Worm (Caenorhabditis elegans): ENCODE measurements around the gene sri-37.
A peak's percentile ranks its signal among the peaks of the same experiment; 100 is the strongest.

Gene sri-37

DNA sequence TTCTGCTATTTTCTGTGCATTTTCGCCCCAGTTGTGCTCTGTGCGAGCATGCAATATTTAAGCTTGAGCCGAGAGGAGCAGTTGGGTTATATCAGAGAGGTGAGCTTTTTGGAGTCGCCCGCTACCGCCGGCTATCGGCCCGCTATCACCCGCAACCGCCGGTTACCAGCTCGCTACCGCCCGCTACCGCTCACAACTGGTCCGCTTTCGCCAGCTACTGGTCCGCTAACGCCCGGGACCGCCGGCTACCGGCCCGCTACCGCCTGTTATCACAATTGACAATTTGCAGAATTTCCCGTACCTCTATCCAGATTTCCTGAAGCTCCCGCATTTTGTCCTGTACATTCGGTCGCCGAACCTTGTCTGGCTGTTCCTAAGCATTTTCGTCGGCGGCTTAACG is 969 bp upstream of the sri-37 start:
- no peak for TF ChIP-seq hmbx-1 (tag; optimal IDR thresholded peaks at IDR 0.05)
- no peak for TF ChIP-seq scrt-1 (GFP tag; IDR thresholded peaks at IDR 0.05)
- no peak for TF ChIP-seq ceh-13 (GFP tag; optimal IDR thresholded peaks at IDR 0.05)
- TF ChIP-seq F13C5.2 (tag; optimal IDR thresholded peaks at IDR 0.05): no peak
- no peak for TF ChIP-seq sea-1 (GFP tag; conservative IDR thresholded peaks at IDR 0.05)
- no peak for TF ChIP-seq ceh-36 (tag; optimal IDR thresholded peaks at IDR 0.05)
- TF ChIP-seq tbx-11 (GFP tag; IDR thresholded peaks at IDR 0.05): no peak
- TF ChIP-seq ama-1 (optimal IDR thresholded peaks at IDR 0.05): no peak
- no peak for TF ChIP-seq pes-1 (GFP tag; IDR thresholded peaks at IDR 0.05)
- TF ChIP-seq B0310.2 (tag; optimal IDR thresholded peaks at IDR 0.05): no peak
- TF ChIP-seq hnd-1 (tag; optimal IDR thresholded peaks at IDR 0.05): no peak
- no peak for TF ChIP-seq tbx-37 (GFP tag; conservative IDR thresholded peaks at IDR 0.05)

DNA sequence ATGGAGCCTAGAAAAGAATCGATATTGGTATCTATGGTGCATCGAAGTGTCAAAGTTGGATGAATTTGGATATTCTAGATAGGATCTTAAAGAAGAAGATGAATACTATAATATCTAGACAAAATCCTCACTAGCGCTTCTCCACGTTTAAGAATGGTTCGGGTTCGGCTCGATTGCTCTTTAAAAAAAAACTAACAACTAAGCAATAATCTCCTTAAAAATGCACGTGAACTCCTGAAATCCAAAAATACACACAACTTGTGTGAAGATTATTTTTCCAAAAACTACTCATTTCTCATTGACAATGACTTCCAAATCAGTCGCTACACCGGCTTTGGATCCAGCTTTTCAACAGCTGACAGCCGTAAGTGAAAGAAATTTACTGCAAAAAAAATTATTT is 1.8 kb downstream of the sri-37 start, which contains the start of gene D2062.1:
Gene D2062.1, plus strand, starts transcription at position 301 of the 400 bp plus-strand sequence.
- no peak for TF ChIP-seq sea-1 (GFP tag; conservative IDR thresholded peaks at IDR 0.05)
- TF ChIP-seq flt-1 (GFP tag; IDR thresholded peaks at IDR 0.05): no peak
- no peak for TF ChIP-seq ets-7 (tag; optimal IDR thresholded peaks at IDR 0.05)
- no peak for TF ChIP-seq hmg-4 (GFP tag; optimal IDR thresholded peaks at IDR 0.05)
- no peak for TF ChIP-seq aly-1 (tag; optimal IDR thresholded peaks at IDR 0.05)
- TF ChIP-seq hmbx-1 (tag; optimal IDR thresholded peaks at IDR 0.05): no peak
- no peak for TF ChIP-seq tbx-37 (GFP tag; conservative IDR thresholded peaks at IDR 0.05)
- no peak for TF ChIP-seq ceh-36 (tag; optimal IDR thresholded peaks at IDR 0.05)
- no peak for TF ChIP-seq hnd-1 (tag; optimal IDR thresholded peaks at IDR 0.05)
- no peak for TF ChIP-seq B0310.2 (tag; optimal IDR thresholded peaks at IDR 0.05)
- no peak for TF ChIP-seq tbx-11 (GFP tag; IDR thresholded peaks at IDR 0.05)
- TF ChIP-seq tra-4 (tag; optimal IDR thresholded peaks at IDR 0.05): no peak
- no peak for TF ChIP-seq ceh-13 (GFP tag; optimal IDR thresholded peaks at IDR 0.05)

DNA sequence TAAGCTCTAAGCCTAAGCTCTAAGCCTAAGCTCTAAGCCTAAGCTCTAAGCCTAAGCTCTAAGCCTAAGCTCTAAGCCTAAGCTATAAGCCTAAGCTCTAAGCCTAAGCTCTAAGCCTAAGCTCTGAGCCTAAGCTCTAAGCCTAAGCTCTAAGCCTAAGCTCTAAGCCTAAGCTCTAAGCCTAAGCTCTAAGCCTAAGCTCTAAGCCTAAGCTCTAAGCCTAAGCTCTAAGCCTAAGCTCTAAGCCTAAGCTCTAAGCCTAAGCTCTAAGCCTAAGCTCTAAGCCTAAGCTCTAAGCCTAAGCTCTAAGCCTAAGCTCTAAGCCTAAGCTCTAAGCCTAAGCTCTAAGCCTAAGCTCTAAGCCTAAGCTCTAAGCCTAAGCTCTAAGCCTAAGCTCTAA is 2.8 kb downstream of the sri-37 start:
- peak; percentile 76 for TF ChIP-seq ceh-36 (tag; optimal IDR thresholded peaks at IDR 0.05)

DNA sequence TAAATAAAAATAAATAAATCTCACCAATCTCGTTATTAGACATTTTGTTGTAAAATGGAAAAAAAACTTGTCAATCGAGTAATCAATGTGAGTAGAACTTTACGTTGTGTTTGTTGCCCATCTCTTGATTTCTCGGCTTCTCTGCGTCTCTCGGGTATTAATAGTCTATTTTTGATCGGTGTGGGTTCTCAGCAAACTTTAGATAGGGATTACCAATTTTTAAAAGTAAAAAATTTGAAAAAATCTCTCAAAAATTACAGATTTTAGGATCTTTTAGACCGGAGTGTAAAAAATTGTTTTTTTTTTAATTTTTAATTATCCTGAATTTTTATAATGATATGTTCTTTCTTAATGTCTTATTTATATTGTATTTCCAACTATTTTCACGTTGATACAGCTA is 8.0 kb downstream of the sri-37 start, which contains the start of gene F22E5.21:
Gene F22E5.21, minus strand, starts transcription at position 101 of the 400 bp plus-strand sequence.
- no peak for TF ChIP-seq pes-1 (GFP tag; IDR thresholded peaks at IDR 0.05)
- no peak for TF ChIP-seq tra-4 (tag; optimal IDR thresholded peaks at IDR 0.05)
- no peak for TF ChIP-seq ceh-13 (GFP tag; optimal IDR thresholded peaks at IDR 0.05)
- no peak for TF ChIP-seq tbx-11 (GFP tag; IDR thresholded peaks at IDR 0.05)
- TF ChIP-seq F13C5.2 (tag; optimal IDR thresholded peaks at IDR 0.05): no peak
- no peak for TF ChIP-seq hmg-4 (GFP tag; optimal IDR thresholded peaks at IDR 0.05)
- no peak for TF ChIP-seq ceh-36 (tag; optimal IDR thresholded peaks at IDR 0.05)

DNA sequence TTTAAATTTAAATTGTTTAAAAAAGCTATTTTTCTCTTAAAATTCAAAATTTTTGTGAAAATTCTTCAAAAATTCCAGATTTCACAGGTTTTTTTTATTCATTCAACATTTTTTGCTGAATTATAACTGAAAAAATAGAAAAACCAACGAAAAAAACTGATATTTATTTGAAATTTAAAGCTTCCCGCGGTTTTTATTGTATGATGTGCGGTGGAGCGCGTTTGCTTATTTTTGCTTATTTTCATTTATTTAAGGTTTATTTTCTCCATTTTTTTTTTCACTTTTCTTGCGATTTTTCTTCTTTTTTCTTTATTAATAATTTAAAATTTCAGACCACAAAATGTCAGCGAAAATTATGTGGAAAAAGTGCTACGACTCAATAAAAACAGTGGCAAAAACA is 8.7 kb downstream of the sri-37 start, which contains the start of gene F22E5.9:
Gene F22E5.9, plus strand, starts transcription at position 327 of the 400 bp plus-strand sequence.
- no peak for TF ChIP-seq sea-1 (GFP tag; conservative IDR thresholded peaks at IDR 0.05)
- TF ChIP-seq ceh-13 (GFP tag; optimal IDR thresholded peaks at IDR 0.05): no peak
- no peak for TF ChIP-seq hnd-1 (tag; optimal IDR thresholded peaks at IDR 0.05)
- TF ChIP-seq ama-1 (optimal IDR thresholded peaks at IDR 0.05): no peak
- no peak for TF ChIP-seq tra-4 (tag; optimal IDR thresholded peaks at IDR 0.05)
- TF ChIP-seq hmbx-1 (tag; optimal IDR thresholded peaks at IDR 0.05): no peak
- TF ChIP-seq F13C5.2 (tag; optimal IDR thresholded peaks at IDR 0.05): no peak
- no peak for TF ChIP-seq B0310.2 (tag; optimal IDR thresholded peaks at IDR 0.05)
- no peak for TF ChIP-seq tbx-37 (GFP tag; conservative IDR thresholded peaks at IDR 0.05)

DNA sequence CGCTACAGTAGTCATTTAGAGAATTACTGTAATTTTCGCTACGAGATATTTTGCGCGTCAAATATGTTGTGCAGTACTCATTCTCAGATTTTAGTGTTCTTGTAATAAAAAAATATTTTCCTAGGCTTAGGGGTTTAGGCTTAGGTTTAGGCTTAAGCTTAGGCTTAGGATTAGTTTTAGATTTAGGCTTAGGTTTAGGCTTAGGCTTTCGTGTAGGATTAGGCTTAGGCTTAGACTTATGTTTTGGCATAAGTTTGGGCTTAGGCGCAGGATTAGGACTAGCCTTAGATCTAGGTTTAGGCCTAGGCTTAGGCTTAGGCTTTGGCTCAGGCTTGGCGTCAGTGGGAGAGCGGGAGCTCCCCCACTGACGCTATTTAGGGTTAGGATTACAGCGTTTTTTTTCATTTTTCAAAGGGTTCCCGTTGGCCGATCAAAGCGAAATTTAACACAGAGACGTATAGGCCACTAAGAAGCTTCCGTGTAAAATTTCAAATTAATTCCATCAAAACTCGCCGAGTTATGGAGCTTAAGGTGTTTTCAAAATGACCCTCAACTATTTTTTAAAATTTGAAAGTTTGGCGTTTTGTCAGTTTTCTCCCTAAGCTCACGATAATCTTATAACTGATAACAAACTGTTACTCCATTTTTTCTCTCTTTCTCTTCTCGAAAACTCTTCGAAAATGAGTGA is 10.2 kb downstream of the sri-37 start, which contains the start of gene F22E5.8:
Gene F22E5.8, plus strand, starts transcription at position 638 of the 688 bp plus-strand sequence.
- TF ChIP-seq pes-1 (GFP tag; IDR thresholded peaks at IDR 0.05) (0 out of 2 replicates have a peak, but pooled peaks have one; percentile 10), ceh-36 (tag; optimal IDR thresholded peaks at IDR 0.05) (peak; percentile 58)

DNA sequence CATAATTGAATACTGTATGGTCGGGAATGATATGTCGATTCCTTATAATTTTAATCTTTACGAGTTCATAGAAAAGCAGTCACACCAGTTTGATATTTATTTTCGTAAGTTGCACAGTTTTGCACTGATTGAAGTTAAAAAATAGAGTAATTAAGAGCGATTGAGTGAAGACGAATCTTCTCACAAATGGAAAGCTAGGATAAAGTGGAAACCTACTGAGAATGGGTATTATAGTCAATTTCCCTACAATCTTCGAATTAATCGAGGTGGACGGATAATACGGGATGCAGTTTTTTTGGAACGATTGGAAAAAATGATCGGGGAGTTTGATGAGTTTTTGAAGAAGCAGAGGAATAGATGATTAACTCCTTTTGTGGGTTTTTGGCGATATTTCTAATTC is 11.6 kb downstream of the sri-37 start, which contains the start of gene F22E5.23:
Gene F22E5.23, plus strand, starts transcription at position 301 of the 400 bp plus-strand sequence.
- TF ChIP-seq F13C5.2 (tag; optimal IDR thresholded peaks at IDR 0.05) (no peak), ceh-13 (GFP tag; optimal IDR thresholded peaks at IDR 0.05) (no peak), ets-7 (tag; optimal IDR thresholded peaks at IDR 0.05) (no peak), scrt-1 (GFP tag; IDR thresholded peaks at IDR 0.05) (no peak), ceh-36 (tag; optimal IDR thresholded peaks at IDR 0.05) (no peak), flt-1 (GFP tag; IDR thresholded peaks at IDR 0.05) (no peak), sea-1 (GFP tag; conservative IDR thresholded peaks at IDR 0.05) (no peak)

DNA sequence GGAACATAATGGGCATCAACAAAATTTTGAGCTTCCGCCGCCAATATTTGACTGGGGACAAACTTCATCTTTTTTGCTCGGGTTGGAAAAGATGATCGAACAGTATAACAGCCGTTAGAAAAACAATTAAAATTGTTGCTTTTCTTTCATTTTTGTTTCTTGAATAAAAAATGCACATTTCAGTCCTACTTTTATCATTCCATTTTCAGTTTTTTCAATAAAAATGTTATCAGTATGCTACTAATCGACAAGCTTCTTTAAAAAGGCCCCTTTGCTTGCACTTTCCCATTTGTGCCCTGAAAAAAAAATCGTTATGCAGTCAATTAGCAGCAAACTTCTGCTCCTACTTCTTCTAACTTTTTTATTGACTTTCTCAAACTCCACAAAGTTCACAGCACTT is 12.4 kb downstream of the sri-37 start, which contains the start of gene F22E5.7:
Gene F22E5.7, plus strand, starts transcription at position 301 of the 400 bp plus-strand sequence.
- TF ChIP-seq tbx-11 (GFP tag; IDR thresholded peaks at IDR 0.05) (no peak), tbx-37 (GFP tag; conservative IDR thresholded peaks at IDR 0.05) (no peak), scrt-1 (GFP tag; IDR thresholded peaks at IDR 0.05) (no peak), ets-7 (tag; optimal IDR thresholded peaks at IDR 0.05) (no peak), F13C5.2 (tag; optimal IDR thresholded peaks at IDR 0.05) (no peak), hmg-4 (GFP tag; optimal IDR thresholded peaks at IDR 0.05) (no peak), aly-1 (tag; optimal IDR thresholded peaks at IDR 0.05) (no peak), hmbx-1 (tag; optimal IDR thresholded peaks at IDR 0.05) (no peak), B0310.2 (tag; optimal IDR thresholded peaks at IDR 0.05) (no peak), ama-1 (optimal IDR thresholded peaks at IDR 0.05) (no peak), tra-4 (tag; optimal IDR thresholded peaks at IDR 0.05) (no peak), hnd-1 (tag; optimal IDR thresholded peaks at IDR 0.05) (no peak), ceh-13 (GFP tag; optimal IDR thresholded peaks at IDR 0.05) (no peak), ceh-36 (tag; optimal IDR thresholded peaks at IDR 0.05) (no peak), flt-1 (GFP tag; IDR thresholded peaks at IDR 0.05) (no peak), pes-1 (GFP tag; IDR thresholded peaks at IDR 0.05) (no peak), sea-1 (GFP tag; conservative IDR thresholded peaks at IDR 0.05) (no peak)

Measured in whole organism, early embryonic.